Worm (Caenorhabditis elegans) whole organism, mixed stage, embryonic: ENCODE measurements around the gene nhr-252.

Experiments
- M03D4.4 ChIP-seq: sonication (generic microtip); optimal IDR thresholded peaks from 2 replicates; lab custom pipeline; 2017; ENCODE audit warnings: mild to moderate bottlenecking, missing genetic modification characterization, missing compliant biosample characterization
- bed-3 ChIP-seq: fragments of 200-800 bp; sonication (Bioruptor generic); optimal IDR thresholded peaks from 3 replicates; lab custom pipeline; 2018; ENCODE audit warnings: mild to moderate bottlenecking, missing genetic modification characterization, moderate library complexity, missing compliant biosample characterization
- blmp-1 ChIP-seq: fragments of 150-350 bp; optimal IDR thresholded peaks from 2 replicates; lab custom pipeline; 2014; ENCODE audit warnings: missing biosample characterization, missing genetic modification characterization
- ceh-39 ChIP-seq: fragments of 150-350 bp; optimal IDR thresholded peaks from 2 replicates; lab custom pipeline; 2014; ENCODE audit warnings: missing biosample characterization, missing genetic modification characterization
- ceh-43 ChIP-seq: fragments of 200-800 bp; sonication (Bioruptor generic); optimal IDR thresholded peaks from 2 replicates; lab custom pipeline; 2018; ENCODE audit warnings: mild to moderate bottlenecking, missing genetic modification characterization, moderate library complexity, missing compliant biosample characterization
- ceh-83 ChIP-seq: fragments of 200-800 bp; sonication (Bioruptor generic); optimal IDR thresholded peaks from 2 replicates; lab custom pipeline; 2018; ENCODE audit warnings: mild to moderate bottlenecking, missing genetic modification characterization, missing compliant biosample characterization
- ces-1 ChIP-seq: fragments of 150-350 bp; optimal IDR thresholded peaks from 2 replicates; lab custom pipeline; 2014; ENCODE audit warnings: missing biosample characterization, missing genetic modification reagents, missing genetic modification characterization
- cnd-1 ChIP-seq: fragments of 200-800 bp; sonication (Bioruptor generic); optimal IDR thresholded peaks from 2 replicates; lab custom pipeline; 2018; ENCODE audit warnings: mild to moderate bottlenecking, missing genetic modification characterization, missing compliant biosample characterization
- elt-1 ChIP-seq: sonication (generic microtip); optimal IDR thresholded peaks from 2 replicates; lab custom pipeline; 2017; ENCODE audit warnings: missing genetic modification characterization, mild to moderate bottlenecking, missing compliant biosample characterization, antibody characterized with exemption, moderate library complexity, borderline replicate concordance; ENCODE audit not compliant: insufficient read depth
- elt-3 ChIP-seq: fragments of 150-350 bp; optimal IDR thresholded peaks from 2 replicates; lab custom pipeline; 2014; ENCODE audit warnings: missing biosample characterization, missing genetic modification characterization
- flh-1 ChIP-seq: fragments of 200-800 bp; sonication (Bioruptor generic); optimal IDR thresholded peaks from 2 replicates; lab custom pipeline; 2018; ENCODE audit warnings: mild to moderate bottlenecking, missing genetic modification characterization, moderate library complexity, missing compliant biosample characterization
- ham-2 ChIP-seq: fragments of 200-800 bp; sonication (Bioruptor generic); optimal IDR thresholded peaks from 2 replicates; lab custom pipeline; 2018; ENCODE audit warnings: mild to moderate bottlenecking, missing genetic modification characterization, missing compliant biosample characterization
- hlh-1 ChIP-seq: fragments of 150-350 bp; optimal IDR thresholded peaks from 2 replicates; lab custom pipeline; 2014; ENCODE audit warnings: missing biosample characterization, missing genetic modification reagents, missing genetic modification characterization
- lin-13 ChIP-seq: fragments of 150-350 bp; optimal IDR thresholded peaks from 2 replicates; lab custom pipeline; 2014; ENCODE audit warnings: missing biosample characterization, missing genetic modification characterization
- lin-32 ChIP-seq: fragments of 200-800 bp; sonication (Bioruptor generic); optimal IDR thresholded peaks from 2 replicates; lab custom pipeline; 2018; ENCODE audit warnings: mild to moderate bottlenecking, missing genetic modification characterization, missing compliant biosample characterization
- lsy-2 ChIP-seq: fragments of 150-350 bp; optimal IDR thresholded peaks from 2 replicates; lab custom pipeline; 2014; ENCODE audit warnings: missing biosample characterization, missing genetic modification characterization
- mep-1 ChIP-seq: fragments of 150-350 bp; optimal IDR thresholded peaks from 2 replicates; lab custom pipeline; 2017; ENCODE audit warnings: missing biosample characterization, missing genetic modification reagents, missing genetic modification characterization, inconsistent platforms
- mls-2 ChIP-seq: sonication (generic microtip); optimal IDR thresholded peaks from 2 replicates; lab custom pipeline; 2016; ENCODE audit warnings: mild to moderate bottlenecking, missing genetic modification characterization, moderate library complexity, missing compliant biosample characterization
- nhr-12 ChIP-seq: fragments of 150-350 bp; optimal IDR thresholded peaks from 2 replicates; lab custom pipeline; 2014; ENCODE audit warnings: missing biosample characterization, missing genetic modification characterization
- nhr-2 ChIP-seq: fragments of 150-350 bp; optimal IDR thresholded peaks from 2 replicates; lab custom pipeline; 2014; ENCODE audit warnings: missing biosample characterization, missing genetic modification characterization
- nhr-237 ChIP-seq: fragments of 150-350 bp; optimal IDR thresholded peaks from 2 replicates; lab custom pipeline; 2014; ENCODE audit warnings: missing biosample characterization, missing genetic modification characterization
- nhr-28 ChIP-seq: fragments of 150-350 bp; optimal IDR thresholded peaks from 2 replicates; lab custom pipeline; 2014; ENCODE audit warnings: missing biosample characterization, missing genetic modification characterization
- pha-4 ChIP-seq: fragments of 150-350 bp; optimal IDR thresholded peaks from 2 replicates; lab custom pipeline; 2018; ENCODE audit warnings: missing biosample characterization, missing genetic modification reagents, missing genetic modification characterization
- sem-2 ChIP-seq: fragments of 200-800 bp; sonication (Bioruptor generic); optimal IDR thresholded peaks from 2 replicates; lab custom pipeline; 2018; ENCODE audit warnings: mild to moderate bottlenecking, missing genetic modification characterization, missing compliant biosample characterization
- snpc-4 ChIP-seq: fragments of 150-350 bp; optimal IDR thresholded peaks from 2 replicates; lab custom pipeline; 2014; ENCODE audit warnings: missing biosample characterization, missing genetic modification characterization
- sptf-1 ChIP-seq: sonication (generic microtip); optimal IDR thresholded peaks from 2 replicates; lab custom pipeline; 2017; ENCODE audit warnings: mild to moderate bottlenecking, missing genetic modification characterization, moderate library complexity, missing compliant biosample characterization
- unc-39 ChIP-seq: fragments of 150-350 bp; optimal IDR thresholded peaks from 2 replicates; lab custom pipeline; 2014; ENCODE audit warnings: missing biosample characterization, missing genetic modification characterization
- zip-8 ChIP-seq: fragments of 150-350 bp; optimal IDR thresholded peaks from 2 replicates; lab custom pipeline; 2014; ENCODE audit warnings: missing biosample characterization, missing genetic modification characterization

Gene nhr-252

DNA sequence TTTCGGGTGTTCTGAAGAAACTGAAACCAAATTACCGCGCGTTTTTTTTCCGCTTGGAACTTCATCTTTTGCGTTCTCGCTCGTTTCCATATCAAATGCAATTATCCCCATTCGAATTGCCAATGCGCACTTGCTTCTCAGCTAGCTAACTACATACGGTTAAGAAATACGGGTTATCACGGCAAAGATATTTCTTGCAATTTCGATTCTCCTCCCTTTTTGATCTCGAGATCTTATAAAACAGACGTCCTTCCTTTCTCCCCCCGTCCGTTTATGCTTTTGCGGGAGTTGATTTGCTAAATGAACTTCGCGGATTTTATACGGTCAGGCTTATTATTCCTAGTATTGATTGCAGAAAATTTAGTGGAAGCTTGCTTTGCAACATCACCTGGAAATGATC, 24.4 kb downstream of the nhr-252 start, which contains the start of gene B0554.4:
B0554.4 (plus strand) TSS at position 301 of the 400 bp plus-strand sequence.
- TF ChIP-seq sem-2 (GFP tag; lab: Kevin White, UChicago) (no peak), elt-1 (tag; lab: Kevin White, UChicago) (no peak), lin-13 (tag; lab: Kevin White, UChicago) (no peak), blmp-1 (tag; lab: Kevin White, UChicago) (no peak), snpc-4 (no peak)

DNA sequence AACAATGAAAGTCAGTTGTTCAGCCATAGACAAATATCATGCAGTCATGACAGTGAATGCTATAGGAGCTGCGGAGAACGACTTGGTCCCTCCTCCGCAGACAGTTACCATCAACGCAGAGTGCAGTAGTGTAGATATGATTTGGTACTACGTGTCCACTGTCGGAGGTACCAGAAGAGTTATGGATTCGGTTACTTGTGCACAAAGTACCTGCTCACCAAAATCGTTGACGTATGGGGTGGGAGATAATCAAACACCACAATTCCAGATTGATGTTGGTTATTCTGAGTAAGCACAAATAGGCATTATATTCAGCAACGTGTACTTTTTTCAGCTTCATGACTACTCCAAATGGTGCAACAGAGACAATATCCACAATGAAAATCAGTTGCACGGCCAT, 28.6 kb downstream of the nhr-252 start:
- TF ChIP-seq bed-3 (GFP tag; lab: Kevin White, UChicago) (no peak), lin-13 (tag; lab: Kevin White, UChicago) (no peak), ceh-39 (tag; lab: Kevin White, UChicago) (no peak), lin-32 (GFP tag; lab: Kevin White, UChicago) (no peak), pha-4 (no peak), nhr-237 (tag; lab: Kevin White, UChicago) (no peak), nhr-28 (tag; lab: Kevin White, UChicago) (no peak), nhr-2 (no peak), hlh-1 (tag; lab: Kevin White, UChicago) (no peak), M03D4.4 (tag; lab: Kevin White, UChicago) (no peak), ces-1 (GFP tag; lab: Kevin White, UChicago) (no peak), lsy-2 (tag; lab: Kevin White, UChicago) (no peak), zip-8 (tag; lab: Kevin White, UChicago) (no peak), nhr-12 (tag; lab: Kevin White, UChicago) (no peak), unc-39 (no peak), ceh-83 (GFP tag; lab: Kevin White, UChicago) (no peak)
- TF ChIP-seq, all 35 proteins: peak for 0

DNA sequence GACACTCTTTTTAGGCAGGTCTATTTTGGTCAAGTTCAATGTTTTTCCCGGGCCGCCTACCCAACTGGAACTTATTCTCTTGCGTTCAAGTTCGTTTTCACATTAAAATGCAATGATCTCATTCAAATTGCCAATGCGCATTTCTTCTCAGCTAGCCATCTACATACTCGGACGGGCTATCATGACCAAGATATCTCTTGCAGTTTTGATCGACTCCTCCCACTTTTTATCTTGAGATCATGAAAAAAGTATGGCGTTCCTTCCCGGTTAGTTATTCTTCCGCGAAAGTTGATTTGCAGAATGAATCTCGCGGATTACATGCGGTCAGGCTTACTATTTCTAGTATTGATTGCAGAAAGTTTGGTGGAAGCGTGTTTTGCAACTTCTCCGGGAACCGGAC, 29.5 kb downstream of the nhr-252 start, which contains the start of gene B0554.2:
B0554.2 (plus strand) TSS at position 301 of the 400 bp plus-strand sequence.
- TF ChIP-seq sem-2 (GFP tag; lab: Kevin White, UChicago) (no peak), mep-1 (tag; lab: Kevin White, UChicago) (no peak), lin-32 (GFP tag; lab: Kevin White, UChicago) (no peak), pha-4 (no peak), sptf-1 (tag; lab: Kevin White, UChicago) (no peak), M03D4.4 (tag; lab: Kevin White, UChicago) (no peak), hlh-1 (tag; lab: Kevin White, UChicago) (no peak), flh-1 (GFP tag; lab: Kevin White, UChicago) (no peak)

DNA sequence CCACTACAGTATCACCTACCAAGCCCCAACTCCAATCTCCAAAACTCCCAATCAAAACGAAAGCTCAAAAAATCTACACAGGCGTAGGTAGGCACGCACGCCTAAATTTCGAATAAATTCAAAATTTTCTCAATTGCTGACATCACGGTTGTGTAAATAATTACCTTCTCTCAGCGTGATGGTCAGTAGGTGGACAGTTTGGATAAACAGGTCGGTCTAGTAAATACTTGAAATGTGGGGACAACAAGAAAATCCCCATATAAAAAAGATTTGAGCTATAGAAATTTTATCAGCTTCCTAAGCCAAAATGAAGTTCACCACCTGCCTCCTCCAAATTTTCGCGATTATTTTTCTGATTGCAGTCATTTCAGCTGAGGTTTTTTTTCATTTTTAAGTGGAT, 33.7 kb downstream of the nhr-252 start, which contains the start of gene B0554.1:
B0554.1 (plus strand) TSS at position 301 of the 400 bp plus-strand sequence.
- no peak for TF ChIP-seq mls-2 (tag; lab: Kevin White, UChicago)
- TF ChIP-seq elt-3 (tag; lab: Kevin White, UChicago), result no peak
- no peak for TF ChIP-seq pha-4
- no peak for TF ChIP-seq sptf-1 (tag; lab: Kevin White, UChicago)
- TF ChIP-seq ceh-39 (tag; lab: Kevin White, UChicago), result no peak
- TF ChIP-seq lin-13 (tag; lab: Kevin White, UChicago), result no peak
- no peak for TF ChIP-seq M03D4.4 (tag; lab: Kevin White, UChicago)
- TF ChIP-seq cnd-1 (tag; lab: Kevin White, UChicago), result no peak
- no peak for TF ChIP-seq elt-1 (tag; lab: Kevin White, UChicago)
- TF ChIP-seq, all 35 proteins: peak for 0

DNA sequence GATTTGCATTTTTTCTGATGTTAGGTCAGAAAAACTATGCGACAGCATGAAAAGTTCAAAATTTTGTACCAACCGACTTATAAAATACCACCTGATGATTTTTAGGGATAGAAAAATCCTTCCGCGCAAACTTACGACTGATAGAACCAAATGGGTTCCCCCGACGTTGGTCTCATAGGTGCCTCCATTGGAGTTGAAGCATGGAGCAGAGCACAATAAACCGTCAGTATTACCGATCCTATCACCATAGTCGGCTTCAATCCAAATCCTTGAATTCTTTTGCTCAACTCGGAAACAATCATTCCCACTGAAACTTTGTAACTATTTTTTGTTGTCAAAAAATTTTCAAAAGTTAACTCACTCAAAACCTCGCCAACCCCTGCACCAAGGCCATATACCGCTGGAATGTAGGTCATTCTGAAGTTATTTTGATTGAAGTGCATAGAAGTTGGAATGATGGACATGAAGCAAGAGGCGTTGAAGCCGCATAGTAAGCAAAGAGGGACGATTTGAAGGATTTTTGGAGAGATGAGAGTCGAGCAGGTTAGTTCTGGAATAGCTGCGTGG, 34.8 kb downstream of the nhr-252 start:
- TF ChIP-seq flh-1 (GFP tag; lab: Kevin White, UChicago) (no peak), ham-2 (GFP tag; lab: Kevin White, UChicago) (no peak), hlh-1 (tag; lab: Kevin White, UChicago) (no peak), pha-4 (no peak), elt-1 (tag; lab: Kevin White, UChicago) (no peak), blmp-1 (tag; lab: Kevin White, UChicago) (no peak), ceh-39 (tag; lab: Kevin White, UChicago) (no peak), lin-13 (tag; lab: Kevin White, UChicago) (no peak), ceh-43 (GFP tag; lab: Kevin White, UChicago) (no peak)
